Fruit fly (Drosophila melanogaster): ENCODE data around the gene AP-2sigma.

Gene AP-2sigma

DNA sequence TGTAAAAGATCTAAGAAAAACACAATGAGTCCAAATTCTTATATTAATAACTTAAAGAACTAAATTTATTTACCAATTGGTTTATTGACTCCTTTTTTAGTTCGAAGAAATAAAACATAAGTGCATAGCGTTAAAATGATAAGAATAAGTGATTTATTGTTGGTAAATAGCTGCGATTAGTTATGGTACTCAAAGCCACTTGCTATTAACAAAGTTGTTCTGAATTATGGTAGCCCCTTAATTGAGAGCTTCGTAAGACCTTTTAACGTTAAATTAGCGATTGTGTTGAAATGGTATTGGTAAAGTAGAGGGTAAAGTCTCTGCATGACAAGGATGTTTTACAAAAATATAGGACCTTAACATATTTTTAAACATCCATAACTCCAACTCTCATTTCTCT is 24.0 kb downstream of the AP-2sigma start:
- TF ChIP-seq CG3919 (GFP tag; optimal IDR thresholded peaks at IDR 0.05) (no peak), Lpt (GFP tag; optimal IDR thresholded peaks at IDR 0.05) (no peak), dsx (GFP tag; optimal IDR thresholded peaks at IDR 0.05; ENCODE audit: poor library complexity, severe bottlenecking) (no peak), fkh (GFP tag; optimal IDR thresholded peaks at IDR 0.05) (no peak), Hr39 (GFP tag; optimal IDR thresholded peaks at IDR 0.05) (no peak), CG6792 (GFP tag; optimal IDR thresholded peaks at IDR 0.05) (no peak), CG8319 (GFP tag; optimal IDR thresholded peaks at IDR 0.05) (no peak), Met (GFP tag; optimal IDR thresholded peaks at IDR 0.05) (no peak), Ets96B (tag; optimal IDR thresholded peaks at IDR 0.05) (no peak), CG1621 (tag; optimal IDR thresholded peaks at IDR 0.05) (no peak), cyc (GFP tag; optimal IDR thresholded peaks at IDR 0.05) (no peak), CG4318 (GFP tag; optimal IDR thresholded peaks at IDR 0.05) (no peak), CG9139 (GFP tag; optimal IDR thresholded peaks at IDR 0.05) (no peak), CG6163 (GFP tag; IDR thresholded peaks at IDR 0.05) (no peak), Smox (GFP tag; optimal IDR thresholded peaks at IDR 0.05) (no peak), Sox15 (GFP tag; optimal IDR thresholded peaks at IDR 0.05) (no peak), CG6854 (GFP tag; optimal IDR thresholded peaks at IDR 0.05) (no peak), Eip93F (GFP tag; optimal IDR thresholded peaks at IDR 0.05) (no peak), CG11762 (GFP tag; optimal IDR thresholded peaks at IDR 0.05; ENCODE audit: insufficient read depth) (no peak)

DNA sequence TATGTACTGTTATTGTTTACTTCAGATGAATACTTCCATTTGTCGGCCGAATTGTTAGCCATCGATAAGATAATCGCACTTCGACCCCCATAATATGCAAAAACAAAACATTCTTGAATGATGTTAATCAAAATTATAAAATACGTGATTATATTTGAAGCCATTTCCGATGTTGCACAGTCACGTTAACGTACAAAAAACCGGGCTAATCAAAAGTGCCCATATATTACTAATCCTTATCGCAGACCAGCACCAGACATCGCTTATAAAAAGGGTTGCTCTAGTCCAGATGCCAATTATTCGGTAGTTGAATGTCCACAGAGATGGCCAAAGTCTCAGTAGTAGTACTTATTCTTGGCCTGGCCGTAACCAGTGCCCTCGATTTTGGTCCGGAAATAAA is 27.6 kb downstream of the AP-2sigma start, which contains the start of gene CG5892:
CG5892 (plus strand) TSS at position 301 of the 400 bp plus-strand sequence.
- TF ChIP-seq CG31627 (GFP tag; optimal IDR thresholded peaks at IDR 0.05) (no peak), salr (GFP tag; optimal IDR thresholded peaks at IDR 0.05) (no peak), CG6163 (GFP tag; IDR thresholded peaks at IDR 0.05) (no peak), Eip93F (GFP tag; optimal IDR thresholded peaks at IDR 0.05) (no peak), CG4318 (GFP tag; optimal IDR thresholded peaks at IDR 0.05) (no peak), fd59A (GFP tag; optimal IDR thresholded peaks at IDR 0.05) (no peak), Gug (GFP tag; IDR thresholded peaks at IDR 0.05) (no peak), lz (GFP tag; optimal IDR thresholded peaks at IDR 0.05) (no peak), Sox102F (GFP tag; optimal IDR thresholded peaks at IDR 0.05) (no peak)

DNA sequence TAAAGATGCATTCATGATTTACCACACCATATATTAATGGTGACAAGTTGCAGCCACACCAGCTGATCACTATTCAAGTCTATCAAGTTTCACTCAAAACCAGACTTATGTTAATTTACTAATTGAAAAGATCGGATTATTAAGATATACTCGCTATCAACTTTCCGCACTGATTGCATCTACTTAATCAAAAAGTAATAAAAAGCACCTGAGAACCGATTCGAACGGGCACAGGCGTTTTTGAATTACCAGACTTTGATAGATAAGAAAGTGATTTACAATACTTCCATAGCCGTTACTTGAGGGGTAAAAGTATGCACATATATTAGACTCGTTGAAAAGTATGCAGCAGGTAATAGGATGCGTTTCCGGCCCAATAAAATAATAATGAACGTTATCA is 28.5 kb downstream of the AP-2sigma start:
- TF ChIP-seq OdsH (GFP tag; optimal IDR thresholded peaks at IDR 0.05) = no peak
- TF ChIP-seq Sox14 (GFP tag; optimal IDR thresholded peaks at IDR 0.05) = no peak
- no peak for TF ChIP-seq CG11902 (GFP tag; optimal IDR thresholded peaks at IDR 0.05)
- TF ChIP-seq Met (GFP tag; optimal IDR thresholded peaks at IDR 0.05) = no peak
- no peak for TF ChIP-seq Gug (GFP tag; IDR thresholded peaks at IDR 0.05)
- TF ChIP-seq eg (GFP tag; IDR thresholded peaks at IDR 0.05) = no peak
- no peak for TF ChIP-seq Blimp-1 (GFP tag; optimal IDR thresholded peaks at IDR 0.05)
- no peak for TF ChIP-seq CG8119 (GFP tag; IDR thresholded peaks at IDR 0.05)
- no peak for TF ChIP-seq CG11294 (GFP tag; IDR thresholded peaks at IDR 0.05)
- no peak for TF ChIP-seq achi (GFP tag; optimal IDR thresholded peaks at IDR 0.05)
- TF ChIP-seq CG16779 (tag; optimal IDR thresholded peaks at IDR 0.05) = no peak
- TF ChIP-seq acj6 (GFP tag; optimal IDR thresholded peaks at IDR 0.05) = no peak
- no peak for TF ChIP-seq CG15336 (GFP tag; IDR thresholded peaks at IDR 0.05)
- TF ChIP-seq Hr4 (GFP tag; optimal IDR thresholded peaks at IDR 0.05) = no peak
- no peak for TF ChIP-seq Ets96B (tag; optimal IDR thresholded peaks at IDR 0.05)
- TF ChIP-seq dsx (GFP tag; optimal IDR thresholded peaks at IDR 0.05; ENCODE audit: poor library complexity, severe bottlenecking) = no peak
- no peak for TF ChIP-seq Hr39 (GFP tag; optimal IDR thresholded peaks at IDR 0.05)
- no peak for TF ChIP-seq CG3919 (GFP tag; optimal IDR thresholded peaks at IDR 0.05)

DNA sequence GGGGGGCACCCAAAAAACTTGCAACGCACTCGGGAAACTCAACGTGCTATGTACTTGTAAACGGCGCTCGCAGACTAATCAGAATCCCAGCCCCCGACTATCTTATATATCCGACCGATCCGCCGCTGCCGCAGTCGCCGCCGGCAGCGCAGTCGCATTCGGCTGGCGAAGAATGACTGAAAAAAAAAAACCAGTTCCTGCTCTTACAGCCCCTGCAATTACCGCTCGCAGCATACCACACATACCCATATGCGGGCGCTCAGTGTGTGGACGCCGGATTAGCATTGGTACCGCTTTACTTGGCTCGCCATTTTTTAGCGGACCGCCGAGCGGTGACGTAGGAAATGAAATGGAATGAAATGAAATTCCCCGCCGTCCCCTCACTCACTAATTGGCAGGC is 32.8 kb downstream of the AP-2sigma start, which contains the start of gene e:
e (minus strand) TSS at position 79 of the 400 bp plus-strand sequence.
- TF ChIP-seq Smox (GFP tag; optimal IDR thresholded peaks at IDR 0.05) (no peak), Eip78C (GFP tag) (peak; percentile 59)
